Worm (Caenorhabditis elegans) whole organism, late embryonic: Measurements from ENCODE around the gene pkn-1.

ENCODE experiments used
- elt-2 ChIP-seq: sonication (generic microtip); optimal IDR thresholded peaks from 2 replicates; lab custom pipeline; 2016; ENCODE audit warnings: missing genetic modification reagents, missing genetic modification characterization, missing compliant biosample characterization
- gmeb-2 ChIP-seq: sonication (generic microtip); optimal IDR thresholded peaks from 2 replicates; lab custom pipeline; 2016; ENCODE audit warnings: missing genetic modification characterization, inconsistent platforms, missing compliant biosample characterization
- rnt-1 ChIP-seq: sonication (generic microtip); optimal IDR thresholded peaks from 2 replicates; lab custom pipeline; 2016; ENCODE audit warnings: missing genetic modification characterization, missing compliant biosample characterization
- sox-4 ChIP-seq: sonication (generic microtip); optimal IDR thresholded peaks from 2 replicates; lab custom pipeline; 2017; ENCODE audit warnings: mild to moderate bottlenecking, missing genetic modification characterization, inconsistent platforms, missing compliant biosample characterization

DNA sequence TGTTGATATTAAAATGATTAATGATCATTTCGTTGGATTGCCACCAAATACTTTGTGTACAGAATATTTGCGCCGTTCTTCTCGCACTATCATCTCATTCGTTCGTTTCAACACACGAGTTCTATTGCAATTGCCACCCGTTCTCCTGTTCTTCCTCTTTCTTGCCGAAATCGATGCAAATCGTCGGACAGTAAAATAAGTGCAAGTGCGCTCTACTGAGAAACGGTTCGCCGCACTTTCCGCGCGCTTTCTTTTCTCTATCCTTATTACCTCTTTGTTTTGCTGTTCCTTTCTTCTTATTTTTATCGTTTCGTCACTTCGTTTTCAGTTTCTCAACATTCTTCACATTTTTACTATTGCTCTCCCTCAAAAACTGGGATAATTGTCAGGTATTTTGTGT, 5.9 kb upstream of the pkn-1 start:
- no peak for TF ChIP-seq sox-4
- no peak for TF ChIP-seq gmeb-2 (tag; lab: Kevin White, UChicago)
- TF ChIP-seq elt-2 (tag; lab: Kevin White, UChicago), result no peak
- no peak for TF ChIP-seq rnt-1 (tag; lab: Kevin White, UChicago)
